Fruit fly (Drosophila melanogaster) whole organism, embryonic: ENCODE data around the gene Ucp4A.

Experiments
- Abd-B ChIP-seq: fragments of 200-800 bp; sonication (Bioruptor generic); optimal IDR thresholded peaks from 2 replicates; lab custom pipeline; 2018; ENCODE audit warnings: missing biosample characterization, mild to moderate bottlenecking, missing genetic modification characterization, moderate library complexity
- Atf3 ChIP-seq: fragments of 200-800 bp; sonication (Bioruptor generic); optimal IDR thresholded peaks from 3 replicates; lab custom pipeline; 2016; ENCODE audit warnings: missing biosample characterization, missing genetic modification characterization
- Bgb ChIP-seq: fragments of 200-800 bp; sonication (Bioruptor generic); IDR thresholded peaks from 2 replicates; pipeline ENCODE4 v1.3.6; 2022; ENCODE audit warnings: missing biosample characterization, missing genetic modification characterization; ENCODE audit not compliant: partially characterized antibody
- CG11723 ChIP-seq: fragments of 200-800 bp; sonication (Bioruptor generic); optimal IDR thresholded peaks from 2 replicates; lab custom pipeline; 2017; ENCODE audit warnings: missing biosample characterization, mild to moderate bottlenecking, missing genetic modification characterization
- CG13775 ChIP-seq: fragments of 200-800 bp; sonication (Bioruptor generic); optimal IDR thresholded peaks from 3 replicates; lab custom pipeline; 2017; ENCODE audit warnings: missing biosample characterization, mild to moderate bottlenecking, missing genetic modification characterization
- CG16779 ChIP-seq: fragments of 200-800 bp; sonication (Bioruptor generic); IDR thresholded peaks from 2 replicates; pipeline ENCODE4 v1.3.6; 2022; ENCODE audit warnings: missing biosample characterization, missing genetic modification characterization
- CG17385 ChIP-seq: fragments of 200-800 bp; sonication (Bioruptor generic); optimal IDR thresholded peaks from 3 replicates; lab custom pipeline; 2018; ENCODE audit warnings: missing biosample characterization, mild to moderate bottlenecking, missing genetic modification characterization
- CG17612 ChIP-seq: fragments of 200-800 bp; sonication (Bioruptor generic); IDR thresholded peaks from 2 replicates; pipeline ENCODE4 v1.3.6; 2022; ENCODE audit warnings: missing biosample characterization, missing genetic modification characterization
- CG1792 ChIP-seq: fragments of 200-800 bp; sonication (Bioruptor generic); optimal IDR thresholded peaks from 2 replicates; lab custom pipeline; 2016; ENCODE audit warnings: missing biosample characterization, missing genetic modification characterization
- CG18764 ChIP-seq: fragments of 200-800 bp; sonication (Bioruptor generic); optimal IDR thresholded peaks from 3 replicates; lab custom pipeline; 2016; ENCODE audit warnings: missing biosample characterization, missing genetic modification characterization
- CG2116 ChIP-seq: fragments of 200-800 bp; sonication (Bioruptor generic); optimal IDR thresholded peaks from 3 replicates; lab custom pipeline; 2018; ENCODE audit warnings: missing biosample characterization, mild to moderate bottlenecking, missing genetic modification characterization
- CG3407 ChIP-seq: fragments of 200-800 bp; sonication (Bioruptor generic); optimal IDR thresholded peaks from 2 replicates; lab custom pipeline; 2018; ENCODE audit warnings: missing biosample characterization, mild to moderate bottlenecking, missing genetic modification characterization
- CG34422 ChIP-seq: fragments of 200-800 bp; sonication (Bioruptor generic); IDR thresholded peaks from 3 replicates; pipeline ENCODE4 v1.3.6; 2022; ENCODE audit warnings: missing biosample characterization, missing genetic modification characterization
- CG42726 ChIP-seq: fragments of 200-800 bp; sonication (Bioruptor generic); IDR thresholded peaks from 2 replicates; pipeline ENCODE4 v1.3.6; 2022; ENCODE audit warnings: missing biosample characterization, missing genetic modification characterization; ENCODE audit not compliant: partially characterized antibody
- CG6689 ChIP-seq: fragments of 200-800 bp; sonication (Bioruptor generic); IDR thresholded peaks from 2 replicates; pipeline ENCODE4 v1.3.6; 2022; ENCODE audit warnings: missing biosample characterization, missing genetic modification characterization
- CG6813 ChIP-seq: fragments of 200-800 bp; sonication (Bioruptor generic); optimal IDR thresholded peaks from 2 replicates; lab custom pipeline; 2017; ENCODE audit warnings: missing biosample characterization, missing genetic modification characterization, mild to moderate bottlenecking, moderate library complexity, missing genetic modification reagents
- CG7556 ChIP-seq: fragments of 200-800 bp; sonication (Bioruptor generic); optimal IDR thresholded peaks from 2 replicates; lab custom pipeline; 2017; ENCODE audit warnings: missing biosample characterization, mild to moderate bottlenecking, missing genetic modification characterization
- CG8359 ChIP-seq: fragments of 200-800 bp; sonication (Bioruptor generic); optimal IDR thresholded peaks from 2 replicates; lab custom pipeline; 2017; ENCODE audit warnings: missing biosample characterization, mild to moderate bottlenecking, missing genetic modification characterization, borderline replicate concordance
- CG8924 ChIP-seq: fragments of 200-800 bp; optimal IDR thresholded peaks from 3 replicates; lab custom pipeline; 2019; ENCODE audit warnings: missing biosample characterization, mild to moderate bottlenecking, missing genetic modification characterization, moderate library complexity
- CG9797 ChIP-seq: fragments of 200-800 bp; sonication (Bioruptor generic); optimal IDR thresholded peaks from 3 replicates; lab custom pipeline; 2018; ENCODE audit warnings: missing biosample characterization, mild to moderate bottlenecking, missing genetic modification characterization
- Dbx ChIP-seq: fragments of 200-800 bp; sonication (Bioruptor generic); IDR thresholded peaks from 3 replicates; pipeline ENCODE4 v1.3.6; 2022; ENCODE audit warnings: missing biosample characterization, missing genetic modification characterization
- Dll ChIP-seq: fragments of 200-800 bp; sonication (Bioruptor generic); IDR thresholded peaks from 4 replicates; pipeline ENCODE4 v1.3.6; 2022; ENCODE audit warnings: missing biosample characterization, missing genetic modification characterization; ENCODE audit not compliant: partially characterized antibody
- HLH3B ChIP-seq: fragments of 200-800 bp; sonication (Bioruptor generic); IDR thresholded peaks from 2 replicates; pipeline ENCODE4 v1.3.6; 2022; ENCODE audit warnings: missing biosample characterization, missing genetic modification characterization
- HmgZ ChIP-seq: fragments of 200-800 bp; sonication (Bioruptor generic); optimal IDR thresholded peaks from 2 replicates; lab custom pipeline; 2018; ENCODE audit warnings: missing biosample characterization, mild to moderate bottlenecking, missing genetic modification characterization
- Hmr ChIP-seq: fragments of 200-800 bp; sonication (Bioruptor generic); optimal IDR thresholded peaks from 3 replicates; lab custom pipeline; 2017; ENCODE audit warnings: mild to moderate bottlenecking, missing biosample characterization, missing genetic modification reagents, missing genetic modification characterization
- Hr3 ChIP-seq: fragments of 200-800 bp; sonication (Bioruptor generic); optimal IDR thresholded peaks from 3 replicates; lab custom pipeline; 2016; ENCODE audit warnings: missing biosample characterization, missing genetic modification characterization
- Hr51 ChIP-seq, 2 experiments: fragments of 200-800 bp; sonication (Bioruptor generic); optimal IDR thresholded peaks; 2 replicates in 1 of 2; 3 replicates in 1 of 2; lab custom pipeline; 2016 to 2018; ENCODE audit warnings: missing biosample characterization in 2 of 2, missing genetic modification characterization in 2 of 2, mild to moderate bottlenecking in 1 of 2, moderate library complexity in 1 of 2
- Meics ChIP-seq: fragments of 200-800 bp; sonication (Bioruptor generic); optimal IDR thresholded peaks from 2 replicates; lab custom pipeline; 2017; ENCODE audit warnings: missing biosample characterization, mild to moderate bottlenecking, missing genetic modification characterization
- Oaz ChIP-seq: fragments of 200-800 bp; sonication (Bioruptor generic); IDR thresholded peaks from 2 replicates; pipeline ENCODE4 v1.3.6; 2022; ENCODE audit warnings: missing biosample characterization, missing genetic modification characterization
- Opbp ChIP-seq: fragments of 200-800 bp; sonication (Bioruptor generic); IDR thresholded peaks from 3 replicates; pipeline ENCODE4 v1.3.6; 2022; ENCODE audit warnings: missing biosample characterization, missing genetic modification characterization; ENCODE audit not compliant: partially characterized antibody
- Spps ChIP-seq: fragments of 200-800 bp; sonication (Bioruptor generic); optimal IDR thresholded peaks from 2 replicates; lab custom pipeline; 2018; ENCODE audit warnings: missing biosample characterization, mild to moderate bottlenecking, missing genetic modification characterization
- bowl ChIP-seq: fragments of 200-800 bp; sonication (Bioruptor generic); IDR thresholded peaks from 2 replicates; pipeline ENCODE4 v1.3.6; 2022; ENCODE audit warnings: missing biosample characterization, missing genetic modification characterization
- br ChIP-seq: fragments of >200 bp; optimal IDR thresholded peaks from 2 replicates; lab custom pipeline; 2017
- cato ChIP-seq: fragments of 200-800 bp; sonication (Bioruptor generic); optimal IDR thresholded peaks from 2 replicates; lab custom pipeline; 2016; ENCODE audit warnings: missing biosample characterization, missing genetic modification characterization, borderline replicate concordance
- ci ChIP-seq: fragments of 200-800 bp; sonication (Bioruptor generic); IDR thresholded peaks from 3 replicates; pipeline ENCODE4 v1.3.6; 2022; ENCODE audit warnings: missing biosample characterization, missing genetic modification characterization
- dmrt99B ChIP-seq: fragments of 200-800 bp; sonication (Bioruptor generic); optimal IDR thresholded peaks from 2 replicates; lab custom pipeline; 2018; ENCODE audit warnings: missing biosample characterization, mild to moderate bottlenecking, missing genetic modification characterization, moderate library complexity
- fru ChIP-seq: fragments of >200 bp; optimal IDR thresholded peaks from 2 replicates; lab custom pipeline; 2017
- gcm2 ChIP-seq: fragments of 200-800 bp; sonication (Bioruptor generic); optimal IDR thresholded peaks from 2 replicates; lab custom pipeline; 2016; ENCODE audit warnings: missing biosample characterization, missing genetic modification characterization
- gsb-n ChIP-seq: fragments of 200-800 bp; sonication (Bioruptor generic); optimal IDR thresholded peaks from 3 replicates; lab custom pipeline; 2018; ENCODE audit warnings: missing biosample characterization, mild to moderate bottlenecking, missing genetic modification characterization
- mirr ChIP-seq: fragments of 200-800 bp; sonication (Bioruptor generic); optimal IDR thresholded peaks from 3 replicates; lab custom pipeline; 2018; ENCODE audit warnings: missing biosample characterization, mild to moderate bottlenecking, missing genetic modification characterization
- peb ChIP-seq: fragments of 200-800 bp; sonication (Bioruptor generic); IDR thresholded peaks from 2 replicates; pipeline ENCODE4 v1.3.6; 2022; ENCODE audit warnings: missing biosample characterization, missing genetic modification characterization
- sc ChIP-seq, 3 experiments: fragments of >200 bp in 2 of 3; fragments of 200-800 bp in 1 of 3; sonication (Bioruptor generic) in 1 of 3; optimal IDR thresholded peaks; 2 replicates in 2 of 3; 3 replicates in 1 of 3; lab custom pipeline; 2017; ENCODE audit warnings: mild to moderate bottlenecking in 1 of 3, missing biosample characterization in 1 of 3, missing genetic modification characterization in 1 of 3, missing genetic modification reagents in 1 of 3
- sens ChIP-seq: fragments of 200-800 bp; sonication (Bioruptor generic); peaks from one replicate; lab custom pipeline; 2016; ENCODE audit warnings: missing biosample characterization, missing genetic modification characterization
- sens-2 ChIP-seq: fragments of 200-800 bp; sonication (Bioruptor generic); IDR thresholded peaks from 2 replicates; pipeline ENCODE4 v1.3.6; 2022; ENCODE audit warnings: missing biosample characterization, missing genetic modification characterization
- ssp ChIP-seq: fragments of 200-800 bp; sonication (Bioruptor generic); IDR thresholded peaks from 2 replicates; pipeline ENCODE4 v1.3.6; 2022; ENCODE audit warnings: missing biosample characterization, missing genetic modification characterization
- tio ChIP-seq: fragments of 200-800 bp; sonication (Bioruptor generic); optimal IDR thresholded peaks from 2 replicates; lab custom pipeline; 2017; ENCODE audit warnings: missing biosample characterization, missing genetic modification characterization, inconsistent platforms
- tll ChIP-seq, 2 experiments: fragments of 200-800 bp in 1 of 2; fragments of >200 bp in 1 of 2; sonication (Bioruptor generic) in 1 of 2; optimal IDR thresholded peaks; 2 replicates each; lab custom pipeline; 2017 to 2019; ENCODE audit warnings: missing biosample characterization in 2 of 2, missing genetic modification characterization in 2 of 2, mild to moderate bottlenecking in 1 of 2, moderate library complexity in 1 of 2
- tup ChIP-seq: fragments of 200-800 bp; sonication (Bioruptor generic); optimal IDR thresholded peaks from 2 replicates; lab custom pipeline; 2016; ENCODE audit warnings: missing biosample characterization, mild to moderate bottlenecking, missing genetic modification characterization, moderate library complexity

Gene Ucp4A

dm6 chrX:17829083-17829997 lies 15.4 kb upstream of the Ucp4A start (continued):
- TF ChIP-seq CG6689 (peak; percentile 41), Abd-B (GFP tag; lab: Kevin White, UChicago) (peak; percentile 39), Dll (no peak), dmrt99B (peak; percentile 82), CG8359 (peak; percentile 63), ssp (no peak), mirr (GFP tag; lab: Kevin White, UChicago) (no peak), Dbx (no peak), CG6813 (GFP tag; lab: Kevin White, UChicago) (peak; percentile 39), gsb-n (tag; lab: Kevin White, UChicago) (peak; percentile 63), Hr51 (GFP tag; optimal IDR thresholded peaks at IDR 0.05; lab: Kevin White, UChicago) (peak in 1 of 2 experiments; percentile 74), CG3407 (GFP tag; lab: Kevin White, UChicago) (peak; percentile 65), tio (GFP tag; lab: Kevin White, UChicago) (peak; percentile 44), sc (optimal IDR thresholded peaks at IDR 0.05; lab: Kevin White, UChicago) (no peak), sc (GFP tag; optimal IDR thresholded peaks at IDR 0.05; lab: Kevin White, UChicago) (peak; percentile 74), CG2116 (GFP tag; lab: Kevin White, UChicago) (no peak), CG7556 (GFP tag; lab: Kevin White, UChicago) (peak; percentile 67), CG1792 (GFP tag; lab: Kevin White, UChicago) (peak; percentile 13), peb (GFP tag; lab: Robert Waterston, UW) (no peak), CG17385 (peak; percentile 60), sens (GFP tag; lab: Kevin White, UChicago) (peak; percentile 90), Atf3 (no peak), CG18764 (GFP tag; lab: Kevin White, UChicago) (peak; percentile 6), Opbp (no peak), CG9797 (GFP tag; lab: Kevin White, UChicago) (no peak), tup (GFP tag; lab: Kevin White, UChicago) (no peak), CG8924 (tag; lab: Kevin White, UChicago) (peak; percentile 75), Oaz (GFP tag; lab: Robert Waterston, UW) (no peak), HLH3B (GFP tag; lab: Robert Waterston, UW) (peak; percentile 46), HmgZ (tag; lab: Kevin White, UChicago) (no peak), CG11723 (GFP tag; lab: Kevin White, UChicago) (peak; percentile 40), sens-2 (GFP tag; lab: Robert Waterston, UW) (0 out of 2 replicates have a peak, but pooled peaks have one; percentile 9), br (lab: Kevin White, UChicago) (no peak), fru (lab: Kevin White, UChicago) (no peak), CG13775 (peak; percentile 55), bowl (GFP tag; lab: Robert Waterston, UW) (no peak), CG42726 (GFP tag; lab: Robert Waterston, UW) (no peak), Hmr (GFP tag; lab: Kevin White, UChicago) (peak; percentile 7), Hr3 (GFP tag; lab: Kevin White, UChicago) (peak; percentile 35), gcm2 (no peak), CG16779 (no peak), cato (GFP tag; lab: Kevin White, UChicago) (no peak), Spps (peak; percentile 58), Meics (no peak), Bgb (GFP tag; lab: Robert Waterston, UW) (no peak), tll (GFP tag; optimal IDR thresholded peaks at IDR 0.05; lab: Kevin White, UChicago) (peak in 1 of 2 experiments; percentile 89), CG17612 (GFP tag; lab: Robert Waterston, UW) (no peak), CG34422 (0 out of 3 replicates have a peak, but pooled peaks have one; percentile 17), ci (GFP tag; lab: Robert Waterston, UW) (no peak)
